Worm (Caenorhabditis elegans) whole organism, mixed stage, embryonic: ENCODE results near the gene nlp-53.

Source experiments
- M03D4.4 ChIP-seq: sonication (generic microtip); optimal IDR thresholded peaks from 2 replicates; lab custom pipeline; 2017; ENCODE audit warnings: mild to moderate bottlenecking, missing genetic modification characterization, missing compliant biosample characterization
- bed-3 ChIP-seq: fragments of 200-800 bp; sonication (Bioruptor generic); optimal IDR thresholded peaks from 3 replicates; lab custom pipeline; 2018; ENCODE audit warnings: mild to moderate bottlenecking, missing genetic modification characterization, moderate library complexity, missing compliant biosample characterization
- blmp-1 ChIP-seq: fragments of 150-350 bp; optimal IDR thresholded peaks from 2 replicates; lab custom pipeline; 2014; ENCODE audit warnings: missing biosample characterization, missing genetic modification characterization
- ceh-39 ChIP-seq: fragments of 150-350 bp; optimal IDR thresholded peaks from 2 replicates; lab custom pipeline; 2014; ENCODE audit warnings: missing biosample characterization, missing genetic modification characterization
- ceh-43 ChIP-seq: fragments of 200-800 bp; sonication (Bioruptor generic); optimal IDR thresholded peaks from 2 replicates; lab custom pipeline; 2018; ENCODE audit warnings: mild to moderate bottlenecking, missing genetic modification characterization, moderate library complexity, missing compliant biosample characterization
- ceh-83 ChIP-seq: fragments of 200-800 bp; sonication (Bioruptor generic); optimal IDR thresholded peaks from 2 replicates; lab custom pipeline; 2018; ENCODE audit warnings: mild to moderate bottlenecking, missing genetic modification characterization, missing compliant biosample characterization
- ces-1 ChIP-seq: fragments of 150-350 bp; optimal IDR thresholded peaks from 2 replicates; lab custom pipeline; 2014; ENCODE audit warnings: missing biosample characterization, missing genetic modification reagents, missing genetic modification characterization
- cnd-1 ChIP-seq: fragments of 200-800 bp; sonication (Bioruptor generic); optimal IDR thresholded peaks from 2 replicates; lab custom pipeline; 2018; ENCODE audit warnings: mild to moderate bottlenecking, missing genetic modification characterization, missing compliant biosample characterization
- drap-1 ChIP-seq: fragments of 200-800 bp; sonication (Bioruptor generic); optimal IDR thresholded peaks from 3 replicates; lab custom pipeline; 2018; ENCODE audit warnings: mild to moderate bottlenecking, missing genetic modification characterization, missing compliant biosample characterization
- elt-1 ChIP-seq: sonication (generic microtip); optimal IDR thresholded peaks from 2 replicates; lab custom pipeline; 2017; ENCODE audit warnings: missing genetic modification characterization, mild to moderate bottlenecking, missing compliant biosample characterization, antibody characterized with exemption, moderate library complexity, borderline replicate concordance; ENCODE audit not compliant: insufficient read depth
- elt-3 ChIP-seq: fragments of 150-350 bp; optimal IDR thresholded peaks from 2 replicates; lab custom pipeline; 2014; ENCODE audit warnings: missing biosample characterization, missing genetic modification characterization
- flh-1 ChIP-seq: fragments of 200-800 bp; sonication (Bioruptor generic); optimal IDR thresholded peaks from 2 replicates; lab custom pipeline; 2018; ENCODE audit warnings: mild to moderate bottlenecking, missing genetic modification characterization, moderate library complexity, missing compliant biosample characterization
- ham-2 ChIP-seq: fragments of 200-800 bp; sonication (Bioruptor generic); optimal IDR thresholded peaks from 2 replicates; lab custom pipeline; 2018; ENCODE audit warnings: mild to moderate bottlenecking, missing genetic modification characterization, missing compliant biosample characterization
- hlh-1 ChIP-seq: fragments of 150-350 bp; optimal IDR thresholded peaks from 2 replicates; lab custom pipeline; 2014; ENCODE audit warnings: missing biosample characterization, missing genetic modification reagents, missing genetic modification characterization
- lin-13 ChIP-seq: fragments of 150-350 bp; optimal IDR thresholded peaks from 2 replicates; lab custom pipeline; 2014; ENCODE audit warnings: missing biosample characterization, missing genetic modification characterization
- lin-32 ChIP-seq: fragments of 200-800 bp; sonication (Bioruptor generic); optimal IDR thresholded peaks from 2 replicates; lab custom pipeline; 2018; ENCODE audit warnings: mild to moderate bottlenecking, missing genetic modification characterization, missing compliant biosample characterization
- lsy-2 ChIP-seq: fragments of 150-350 bp; optimal IDR thresholded peaks from 2 replicates; lab custom pipeline; 2014; ENCODE audit warnings: missing biosample characterization, missing genetic modification characterization
- mab-5 ChIP-seq: fragments of 150-350 bp; optimal IDR thresholded peaks from 2 replicates; lab custom pipeline; 2014; ENCODE audit warnings: missing biosample characterization, missing genetic modification characterization
- mep-1 ChIP-seq: fragments of 150-350 bp; optimal IDR thresholded peaks from 2 replicates; lab custom pipeline; 2017; ENCODE audit warnings: missing biosample characterization, missing genetic modification reagents, missing genetic modification characterization, inconsistent platforms
- mls-2 ChIP-seq: sonication (generic microtip); optimal IDR thresholded peaks from 2 replicates; lab custom pipeline; 2016; ENCODE audit warnings: mild to moderate bottlenecking, missing genetic modification characterization, moderate library complexity, missing compliant biosample characterization
- nhr-12 ChIP-seq: fragments of 150-350 bp; optimal IDR thresholded peaks from 2 replicates; lab custom pipeline; 2014; ENCODE audit warnings: missing biosample characterization, missing genetic modification characterization
- nhr-2 ChIP-seq: fragments of 150-350 bp; optimal IDR thresholded peaks from 2 replicates; lab custom pipeline; 2014; ENCODE audit warnings: missing biosample characterization, missing genetic modification characterization
- nhr-237 ChIP-seq: fragments of 150-350 bp; optimal IDR thresholded peaks from 2 replicates; lab custom pipeline; 2014; ENCODE audit warnings: missing biosample characterization, missing genetic modification characterization
- nhr-28 ChIP-seq: fragments of 150-350 bp; optimal IDR thresholded peaks from 2 replicates; lab custom pipeline; 2014; ENCODE audit warnings: missing biosample characterization, missing genetic modification characterization
- nhr-76 ChIP-seq: sonication (generic microtip); optimal IDR thresholded peaks from 2 replicates; lab custom pipeline; 2017; ENCODE audit warnings: missing biosample characterization, missing genetic modification characterization
- pha-4 ChIP-seq: fragments of 150-350 bp; optimal IDR thresholded peaks from 2 replicates; lab custom pipeline; 2018; ENCODE audit warnings: missing biosample characterization, missing genetic modification reagents, missing genetic modification characterization
- sem-2 ChIP-seq: fragments of 200-800 bp; sonication (Bioruptor generic); optimal IDR thresholded peaks from 2 replicates; lab custom pipeline; 2018; ENCODE audit warnings: mild to moderate bottlenecking, missing genetic modification characterization, missing compliant biosample characterization
- snpc-4 ChIP-seq: fragments of 150-350 bp; optimal IDR thresholded peaks from 2 replicates; lab custom pipeline; 2014; ENCODE audit warnings: missing biosample characterization, missing genetic modification characterization
- sptf-1 ChIP-seq: sonication (generic microtip); optimal IDR thresholded peaks from 2 replicates; lab custom pipeline; 2017; ENCODE audit warnings: mild to moderate bottlenecking, missing genetic modification characterization, moderate library complexity, missing compliant biosample characterization
- tbx-8 ChIP-seq: fragments of 200-800 bp; sonication (Bioruptor generic); optimal IDR thresholded peaks from 2 replicates; lab custom pipeline; 2018; ENCODE audit warnings: mild to moderate bottlenecking, missing genetic modification characterization, moderate library complexity, missing compliant biosample characterization
- unc-120 ChIP-seq: sonication (generic microtip); optimal IDR thresholded peaks from 2 replicates; lab custom pipeline; 2017; ENCODE audit warnings: missing genetic modification characterization, missing compliant biosample characterization; ENCODE audit not compliant: poor library complexity, severe bottlenecking
- unc-39 ChIP-seq: fragments of 150-350 bp; optimal IDR thresholded peaks from 2 replicates; lab custom pipeline; 2014; ENCODE audit warnings: missing biosample characterization, missing genetic modification characterization
- unc-62 ChIP-seq: fragments of 150-350 bp; optimal IDR thresholded peaks from 2 replicates; lab custom pipeline; 2014; ENCODE audit warnings: missing biosample characterization, missing genetic modification reagents, missing genetic modification characterization
- zip-8 ChIP-seq: fragments of 150-350 bp; optimal IDR thresholded peaks from 2 replicates; lab custom pipeline; 2014; ENCODE audit warnings: missing biosample characterization, missing genetic modification characterization
- ztf-11 ChIP-seq: fragments of 150-350 bp; optimal IDR thresholded peaks from 2 replicates; lab custom pipeline; 2014; ENCODE audit warnings: missing biosample characterization, missing genetic modification characterization

nlp-53 gene

ce11 chrX:13660206-13660605, 41.5 kb downstream of the nlp-53 start, which contains the start of gene C04A11.1:
Gene C04A11.1, plus strand, starts transcription at chrX:13660506.
- no peak for TF ChIP-seq snpc-4
- no peak for TF ChIP-seq sem-2 (GFP tag; lab: Kevin White, UChicago)
- no peak for TF ChIP-seq blmp-1 (tag; lab: Kevin White, UChicago)
- no peak for TF ChIP-seq ztf-11 (tag; lab: Kevin White, UChicago)
- no peak for TF ChIP-seq nhr-12 (tag; lab: Kevin White, UChicago)
- no peak for TF ChIP-seq sptf-1 (tag; lab: Kevin White, UChicago)
- no peak for TF ChIP-seq pha-4 (tag; lab: Kevin White, UChicago)
- no peak for TF ChIP-seq nhr-76 (tag; lab: Kevin White, UChicago)
- no peak for TF ChIP-seq lin-13 (tag; lab: Kevin White, UChicago)
- TF ChIP-seq mep-1 (tag; lab: Kevin White, UChicago), result no peak
- no peak for TF ChIP-seq ceh-43 (GFP tag; lab: Kevin White, UChicago)

- TF ChIP-seq lin-13 (tag; lab: Kevin White, UChicago) (no peak), mls-2 (no peak), zip-8 (tag; lab: Kevin White, UChicago) (peak; percentile 71)
These were observed 45.3 kb downstream of the nlp-53 start, which contains the start of gene C04A11.5 for ce11 chrX:13663641-13664633. Gene C04A11.5, plus strand, starts transcription at chrX:13664583.

- TF ChIP-seq blmp-1 (tag; lab: Kevin White, UChicago), result peak; percentile 45
- peak; percentile 85 for TF ChIP-seq pha-4 (tag; lab: Kevin White, UChicago)
- peak; percentile 100 for TF ChIP-seq mls-2
- TF ChIP-seq nhr-237 (tag; lab: Kevin White, UChicago), result peak; percentile 49
- peak; percentile 88 for TF ChIP-seq nhr-28 (tag; lab: Kevin White, UChicago)
- peak; percentile 99 for TF ChIP-seq sptf-1 (tag; lab: Kevin White, UChicago)
- TF ChIP-seq lsy-2 (tag; lab: Kevin White, UChicago), result peak; percentile 34
- peak; percentile 76 for TF ChIP-seq unc-62
- TF ChIP-seq zip-8 (tag; lab: Kevin White, UChicago), result peak; percentile 12
- TF ChIP-seq ces-1 (GFP tag; lab: Kevin White, UChicago), result peak; percentile 62
- TF ChIP-seq nhr-2, result peak; percentile 44
- peak; percentile 75 for TF ChIP-seq elt-3 (tag; lab: Kevin White, UChicago)
- peak; percentile 98 for TF ChIP-seq tbx-8 (GFP tag; lab: Kevin White, UChicago)
- peak; percentile 76 for TF ChIP-seq lin-13 (tag; lab: Kevin White, UChicago)
- peak; percentile 100 for TF ChIP-seq drap-1 (GFP tag; lab: Kevin White, UChicago)
- peak; percentile 99 for TF ChIP-seq cnd-1
- TF ChIP-seq M03D4.4, result peak; percentile 98
- TF ChIP-seq nhr-76 (tag; lab: Kevin White, UChicago), result peak; percentile 7
- TF ChIP-seq nhr-12 (tag; lab: Kevin White, UChicago), result peak; percentile 93
- peak; percentile 96 for TF ChIP-seq flh-1 (GFP tag; lab: Kevin White, UChicago)
- peak; percentile 78 for TF ChIP-seq hlh-1 (tag; lab: Kevin White, UChicago)
- peak; percentile 97 for TF ChIP-seq bed-3 (GFP tag; lab: Kevin White, UChicago)
- peak; percentile 55 for TF ChIP-seq ceh-39 (tag; lab: Kevin White, UChicago)
- peak; percentile 99 for TF ChIP-seq ceh-83
- TF ChIP-seq ham-2 (GFP tag; lab: Kevin White, UChicago), result peak; percentile 97
- no peak for TF ChIP-seq mab-5 (tag; lab: Kevin White, UChicago)
- peak; percentile 99 for TF ChIP-seq lin-32 (GFP tag; lab: Kevin White, UChicago)
- peak; percentile 81 for TF ChIP-seq ztf-11 (tag; lab: Kevin White, UChicago)
- peak; percentile 37 for TF ChIP-seq elt-1 (tag; lab: Kevin White, UChicago)
- peak; percentile 97 for TF ChIP-seq ceh-43 (GFP tag; lab: Kevin White, UChicago)
- TF ChIP-seq unc-120 (tag; lab: Kevin White, UChicago), result peak; percentile 99
- peak; percentile 97 for TF ChIP-seq sem-2 (GFP tag; lab: Kevin White, UChicago)
- peak; percentile 97 for TF ChIP-seq unc-39
- TF ChIP-seq mep-1 (tag; lab: Kevin White, UChicago), result peak; percentile 88
- no peak for TF ChIP-seq snpc-4
These were observed 46.8 kb downstream of the nlp-53 start for ce11 chrX:13665447-13665846.
